Worm (Caenorhabditis elegans): ENCODE data around the gene F49C12.15.

ce11 chrIV:9296285-9296684, 28.0 kb upstream of the F49C12.15 start, which contains the start of gene F49C12.1:
- TF ChIP-seq W03F9.2 (tag; optimal IDR thresholded peaks at IDR 0.05) (no peak), him-1 (tag; optimal IDR thresholded peaks at IDR 0.05) (no peak), dao-5 (tag; optimal IDR thresholded peaks at IDR 0.05) (no peak)

All from whole organism, L4/young adult.